Fruit fly (Drosophila melanogaster): ENCODE data around the gene Srp54.

Srp54 gene

DNA sequence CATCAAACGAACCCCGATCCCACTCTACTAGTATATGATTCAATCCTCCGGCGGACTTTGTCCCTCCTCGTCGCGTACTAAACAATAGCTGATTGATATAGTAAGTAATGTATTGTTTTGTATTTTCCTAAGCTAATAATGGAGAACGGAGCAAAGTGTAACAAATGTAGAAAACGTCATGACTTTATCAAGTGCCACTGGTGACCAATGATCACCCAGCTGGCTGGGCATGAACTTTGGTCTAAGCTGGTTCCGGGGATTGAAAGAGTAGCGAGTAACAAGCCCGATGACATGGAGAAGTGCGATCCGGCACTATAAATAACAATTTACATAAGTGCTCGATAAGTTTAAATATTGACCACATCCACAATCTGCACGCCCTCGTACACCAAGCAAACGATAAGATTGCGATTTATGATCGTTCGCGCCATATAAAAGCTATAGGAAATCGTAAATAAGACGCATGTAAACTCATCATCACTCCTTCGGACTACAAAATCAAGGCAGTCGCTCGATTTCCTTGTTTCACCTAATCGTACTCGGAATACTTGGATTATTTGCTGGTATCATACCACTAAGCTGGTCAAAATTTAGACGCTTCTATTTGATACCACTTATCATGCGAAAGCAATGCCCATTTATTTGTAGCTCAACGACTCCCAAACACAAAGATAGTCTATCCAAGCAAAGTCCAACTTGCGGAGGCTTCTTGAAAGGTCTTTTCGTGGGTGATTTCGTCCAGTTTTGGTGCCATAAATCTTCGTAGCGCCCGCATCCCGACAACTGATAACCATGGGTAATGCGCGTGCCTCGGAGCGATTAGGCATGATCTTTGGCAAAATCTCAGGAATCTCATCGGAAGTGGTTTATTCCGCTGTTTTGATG, 36.7 kb downstream of the Srp54 start:
- TF ChIP-seq pan (optimal IDR thresholded peaks at IDR 0.05) (no peak), Dll (optimal IDR thresholded peaks at IDR 0.05) (no peak), usp (GFP tag; optimal IDR thresholded peaks at IDR 0.05) (no peak), CG8478 (optimal IDR thresholded peaks at IDR 0.05) (no peak), psq (optimal IDR thresholded peaks at IDR 0.05) (no peak), EcR (GFP tag; optimal IDR thresholded peaks at IDR 0.05) (no peak)

DNA sequence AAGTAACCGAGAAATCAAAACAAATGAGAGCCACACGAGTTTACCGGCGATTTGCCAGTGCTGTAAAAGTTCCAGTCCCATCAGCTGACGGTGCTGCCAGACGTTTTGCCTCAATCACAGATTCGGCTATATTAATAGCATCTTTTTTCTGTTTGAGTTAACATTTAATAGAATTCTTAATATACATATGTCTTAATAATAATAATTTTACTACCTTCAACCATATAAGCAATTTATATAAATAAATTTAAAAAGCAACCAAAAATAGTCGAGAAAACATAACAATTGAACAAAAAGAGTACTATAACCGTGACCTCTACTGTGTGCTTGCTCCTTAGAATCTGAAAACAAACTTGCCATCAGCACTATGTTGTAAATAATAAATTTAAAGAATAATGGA, 41.4 kb downstream of the Srp54 start, which contains the start of the genes CG13126 and CG4709:
Gene CG13126, minus strand, starts transcription at position 63 of the 400 bp plus-strand sequence.
Gene CG4709, plus strand, starts transcription at position 207 of the 400 bp plus-strand sequence.
- no peak for TF ChIP-seq usp (GFP tag; optimal IDR thresholded peaks at IDR 0.05)
- no peak for TF ChIP-seq Dll (optimal IDR thresholded peaks at IDR 0.05)
- TF ChIP-seq CG8478 (optimal IDR thresholded peaks at IDR 0.05), result no peak
- no peak for TF ChIP-seq EcR (GFP tag; optimal IDR thresholded peaks at IDR 0.05)
- no peak for TF ChIP-seq psq (optimal IDR thresholded peaks at IDR 0.05)
- TF ChIP-seq pan (optimal IDR thresholded peaks at IDR 0.05), result no peak

DNA sequence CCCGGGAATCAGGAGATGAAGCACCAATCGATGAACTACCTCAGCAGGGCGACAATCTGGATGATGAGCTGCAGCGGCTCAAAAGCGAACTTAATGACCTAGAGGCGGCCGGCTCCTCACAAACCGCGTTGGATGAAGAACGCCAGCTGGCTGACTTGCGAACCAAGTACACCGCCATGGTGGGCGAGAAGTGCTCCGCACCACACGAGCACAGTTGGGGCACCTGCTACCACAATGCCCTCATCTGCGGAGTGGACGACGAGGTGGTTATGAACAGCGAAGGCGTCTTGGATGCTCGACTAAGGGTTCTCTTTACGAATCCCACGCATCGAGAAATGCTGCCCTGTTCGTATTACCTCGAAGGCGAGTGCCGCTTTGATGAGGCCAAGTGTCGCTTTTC, 42.0 kb downstream of the Srp54 start:
- no peak for TF ChIP-seq psq (optimal IDR thresholded peaks at IDR 0.05)
- no peak for TF ChIP-seq Dll (optimal IDR thresholded peaks at IDR 0.05)
- no peak for TF ChIP-seq usp (GFP tag; optimal IDR thresholded peaks at IDR 0.05)
- no peak for TF ChIP-seq EcR (GFP tag; optimal IDR thresholded peaks at IDR 0.05)
- no peak for TF ChIP-seq pan (optimal IDR thresholded peaks at IDR 0.05)
- no peak for TF ChIP-seq CG8478 (optimal IDR thresholded peaks at IDR 0.05)

DNA sequence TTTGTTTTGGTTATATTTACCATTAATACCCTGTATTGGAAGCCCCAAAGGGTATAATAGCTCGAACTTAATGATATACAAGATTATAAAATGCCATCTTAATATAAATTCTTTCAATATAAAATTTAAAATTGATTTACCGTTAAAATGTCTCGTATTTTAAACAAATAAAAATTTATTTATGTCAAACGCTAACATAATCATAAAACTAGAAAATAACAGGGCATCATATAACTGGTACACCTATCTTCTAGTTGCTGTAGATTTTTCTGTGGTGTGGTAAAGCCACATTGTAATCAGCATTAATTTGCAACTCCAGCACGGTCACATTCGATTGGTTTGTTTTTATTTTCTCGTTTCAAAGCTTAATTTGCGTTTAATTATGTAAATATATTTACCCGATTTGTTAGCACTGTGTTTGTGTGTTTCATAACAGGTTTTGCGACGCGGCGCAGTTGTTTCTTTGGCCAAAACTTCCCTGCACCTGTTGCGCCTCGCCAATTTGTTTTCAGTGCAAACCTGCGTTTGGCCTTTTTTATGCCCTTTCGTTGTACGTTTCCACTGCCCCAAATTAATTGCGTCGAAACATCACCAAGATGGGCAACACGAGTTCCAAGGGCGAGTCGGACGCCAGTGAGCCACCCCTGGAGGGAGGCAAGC, 44.4 kb downstream of the Srp54 start, which contains the start of the genes CG4658 and CG5846:
Gene CG4658, plus strand, starts transcription at position 140 of the 660 bp plus-strand sequence.
Gene CG5846, minus strand, starts transcription at position 245 of the 660 bp plus-strand sequence.
- TF ChIP-seq pan (optimal IDR thresholded peaks at IDR 0.05), result peak; percentile 96
- no peak for TF ChIP-seq EcR (GFP tag; optimal IDR thresholded peaks at IDR 0.05)
- TF ChIP-seq usp (GFP tag; optimal IDR thresholded peaks at IDR 0.05), result no peak

DNA sequence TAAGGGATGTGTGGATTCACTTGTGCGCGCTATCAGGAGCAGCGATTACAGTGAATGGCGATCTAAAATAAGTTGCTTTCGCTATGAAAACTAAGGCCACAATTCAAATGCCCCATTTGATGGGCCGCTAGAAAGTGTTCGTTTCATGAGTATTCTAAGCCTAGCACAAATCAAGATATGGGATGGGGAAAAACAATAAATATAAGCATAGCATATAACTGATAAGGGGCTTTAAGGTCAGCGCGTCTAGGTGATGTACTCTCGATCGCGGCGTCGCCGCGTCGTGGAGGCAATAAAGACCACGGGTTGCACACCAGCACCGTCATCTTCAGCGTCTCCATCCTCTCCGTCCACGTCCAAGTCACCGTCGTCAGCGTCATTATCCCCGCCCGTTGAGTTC, 48.0 kb downstream of the Srp54 start:
- TF ChIP-seq EcR (GFP tag; optimal IDR thresholded peaks at IDR 0.05) (no peak), Dll (optimal IDR thresholded peaks at IDR 0.05) (no peak), pan (optimal IDR thresholded peaks at IDR 0.05) (no peak), CG8478 (optimal IDR thresholded peaks at IDR 0.05) (no peak)

DNA sequence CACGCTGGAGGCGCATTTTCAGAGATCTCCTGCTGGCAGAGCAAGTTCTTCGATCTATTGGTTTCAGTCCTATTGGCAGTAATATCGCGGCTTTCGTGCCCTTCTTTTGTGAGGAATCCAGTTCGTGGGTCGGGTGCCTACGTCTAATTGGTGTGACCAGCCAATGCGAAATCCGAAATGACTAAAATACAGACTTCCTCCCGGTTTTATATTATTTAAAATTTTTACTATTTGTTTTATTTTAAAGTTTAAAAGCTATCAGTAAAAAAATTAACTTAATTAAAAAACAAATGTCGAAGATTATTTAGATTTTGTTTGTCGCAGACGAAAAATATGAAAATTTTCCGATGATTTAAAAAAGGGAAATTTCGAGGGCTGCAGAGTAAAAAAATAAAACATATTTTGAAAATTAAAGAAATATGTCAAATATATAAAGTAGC, 50.9 kb downstream of the Srp54 start, which contains the start of gene CG5850:
Gene CG5850, minus strand, starts transcription at position 347 of the 440 bp plus-strand sequence.
- TF ChIP-seq psq (optimal IDR thresholded peaks at IDR 0.05), result no peak
